Worm (Caenorhabditis elegans): ENCODE results near the gene F38A5.6.
"Not testable (repeated sequence)": the region's sequence is repeated elsewhere in the genome, so short reads cannot be mapped to it uniquely, and the experiment has no call there.

ce11 chrIV:6594871-6595270 lies 2.3 kb downstream of the F38A5.6 start, which contains the start of gene nspb-3:
- TF ChIP-seq ama-1 (optimal IDR thresholded peaks at IDR 0.05); tbx-11 (GFP tag; IDR thresholded peaks at IDR 0.05): not testable (repeated sequence)

Measured in whole organism, early embryonic.